Fruit fly (Drosophila melanogaster): ENCODE results near the gene pira.
A peak's percentile ranks its signal among the peaks of the same experiment; 100 is the strongest.

pira gene

DNA sequence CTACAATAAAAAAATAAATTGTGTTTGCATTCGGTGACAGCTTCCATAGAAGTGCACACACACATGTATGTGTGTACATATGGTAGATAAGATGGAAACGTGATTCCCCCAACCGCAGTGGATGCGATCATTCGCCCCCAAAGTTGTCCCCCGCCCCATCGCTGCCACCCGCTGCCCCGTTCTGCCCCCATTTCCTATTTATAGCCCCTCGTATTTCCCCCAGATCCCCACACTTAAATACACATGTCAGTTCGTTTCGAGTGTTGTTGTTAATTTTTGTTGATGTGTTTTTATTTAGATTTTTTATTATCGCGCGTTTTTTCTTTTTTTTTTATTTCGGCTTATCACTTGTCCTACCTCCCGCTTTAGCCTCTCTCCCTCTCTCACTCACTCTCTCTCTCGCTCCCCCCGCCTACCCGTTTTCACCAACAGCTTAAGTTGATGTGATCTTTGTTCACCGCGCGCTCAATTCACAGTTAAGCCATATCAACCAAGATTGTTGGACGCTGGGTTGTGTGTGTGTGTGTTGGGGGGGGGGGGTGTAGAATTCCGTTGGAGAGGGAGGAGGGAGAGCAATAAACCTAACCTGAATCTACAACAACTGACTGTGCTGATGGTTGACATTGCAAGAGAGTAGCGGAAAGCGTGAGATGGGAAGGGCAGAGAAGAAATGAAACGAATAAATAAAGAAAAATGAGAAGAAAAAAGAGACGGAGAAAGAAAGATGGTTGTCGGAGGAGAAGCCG, 9.6 kb downstream of the pira start (continued):
- TF ChIP-seq CG34422 (GFP tag; IDR thresholded peaks at IDR 0.05) (no peak), HmgZ (tag; optimal IDR thresholded peaks at IDR 0.05) (no peak), gem (tag; optimal IDR thresholded peaks at IDR 0.05) (no peak), CG12219 (GFP tag; optimal IDR thresholded peaks at IDR 0.05) (no peak), CG15011 (GFP tag; optimal IDR thresholded peaks at IDR 0.05) (no peak), CG34224 (GFP tag; IDR thresholded peaks at IDR 0.05; ENCODE audit: partially characterized antibody) (no peak), row (GFP tag; IDR thresholded peaks at IDR 0.05) (no peak), Opbp (GFP tag; IDR thresholded peaks at IDR 0.05; ENCODE audit: partially characterized antibody) (no peak), Fer2 (tag; optimal IDR thresholded peaks at IDR 0.05) (no peak), D19B (GFP tag; optimal IDR thresholded peaks at IDR 0.05) (no peak), gcm2 (GFP tag; optimal IDR thresholded peaks at IDR 0.05) (no peak), lilli (GFP tag; optimal IDR thresholded peaks at IDR 0.05) (no peak), CG30403 (GFP tag; optimal IDR thresholded peaks at IDR 0.05) (no peak), CG10431 (GFP tag; optimal IDR thresholded peaks at IDR 0.05) (peak; percentile 11), z (GFP tag; IDR thresholded peaks at IDR 0.05) (no peak), hbn (GFP tag; IDR thresholded peaks at IDR 0.05; ENCODE audit: partially characterized antibody) (no peak), CG30020 (tag; optimal IDR thresholded peaks at IDR 0.05) (no peak), CG11456 (GFP tag; IDR thresholded peaks at IDR 0.05) (no peak; the same call in 2 of the 3 replicates), CG15479 (GFP tag; optimal IDR thresholded peaks at IDR 0.05) (peak; percentile 79), CG11560 (tag; IDR thresholded peaks at IDR 0.05) (no peak), Rfx (GFP tag; IDR thresholded peaks at IDR 0.05) (peak; percentile 26; the same call in 1 of the 2 replicates), CG43689 (GFP tag; IDR thresholded peaks at IDR 0.05) (no peak), bbx (GFP tag; IDR thresholded peaks at IDR 0.05; ENCODE audit: partially characterized antibody) (no peak), Dbx (GFP tag; IDR thresholded peaks at IDR 0.05) (0 out of 3 replicates have a peak, but pooled peaks have one; percentile 17), tap (tag; optimal IDR thresholded peaks at IDR 0.05) (no peak), fd102C (GFP tag; optimal IDR thresholded peaks at IDR 0.05) (no peak), C15 (GFP tag; IDR thresholded peaks at IDR 0.05) (no peak), CG9215 (GFP tag; IDR thresholded peaks at IDR 0.05) (no peak), danr (GFP tag; IDR thresholded peaks at IDR 0.05) (no peak), CG6254 (GFP tag; optimal IDR thresholded peaks at IDR 0.05) (no peak), vfl (GFP tag; optimal IDR thresholded peaks at IDR 0.05) (no peak), ap (GFP tag; IDR thresholded peaks at IDR 0.05) (no peak), Abd-B (GFP tag; optimal IDR thresholded peaks at IDR 0.05) (peak; percentile 28), CG5245 (GFP tag; optimal IDR thresholded peaks at IDR 0.05) (no peak), CG13424 (tag; optimal IDR thresholded peaks at IDR 0.05) (no peak), Dref (GFP tag; IDR thresholded peaks at IDR 0.05) (no peak), NFAT (GFP tag; IDR thresholded peaks at IDR 0.05) (no peak), dpn (GFP tag; optimal IDR thresholded peaks at IDR 0.05) (no peak), CG7556 (GFP tag; optimal IDR thresholded peaks at IDR 0.05) (no peak), prd (optimal IDR thresholded peaks at IDR 0.05) (no peak), prd (GFP tag; IDR thresholded peaks at IDR 0.05) (no peak), Spps (tag; optimal IDR thresholded peaks at IDR 0.05) (no peak), CG10147 (GFP tag; optimal IDR thresholded peaks at IDR 0.05) (no peak), GATAe (GFP tag; conservative IDR thresholded peaks at IDR 0.05) (peak; percentile 78), eyg (GFP tag; optimal IDR thresholded peaks at IDR 0.05) (no peak)

Measured in whole organism, embryonic.